Fruit fly (Drosophila melanogaster): Measurements from ENCODE around the gene for.

Gene for

DNA sequence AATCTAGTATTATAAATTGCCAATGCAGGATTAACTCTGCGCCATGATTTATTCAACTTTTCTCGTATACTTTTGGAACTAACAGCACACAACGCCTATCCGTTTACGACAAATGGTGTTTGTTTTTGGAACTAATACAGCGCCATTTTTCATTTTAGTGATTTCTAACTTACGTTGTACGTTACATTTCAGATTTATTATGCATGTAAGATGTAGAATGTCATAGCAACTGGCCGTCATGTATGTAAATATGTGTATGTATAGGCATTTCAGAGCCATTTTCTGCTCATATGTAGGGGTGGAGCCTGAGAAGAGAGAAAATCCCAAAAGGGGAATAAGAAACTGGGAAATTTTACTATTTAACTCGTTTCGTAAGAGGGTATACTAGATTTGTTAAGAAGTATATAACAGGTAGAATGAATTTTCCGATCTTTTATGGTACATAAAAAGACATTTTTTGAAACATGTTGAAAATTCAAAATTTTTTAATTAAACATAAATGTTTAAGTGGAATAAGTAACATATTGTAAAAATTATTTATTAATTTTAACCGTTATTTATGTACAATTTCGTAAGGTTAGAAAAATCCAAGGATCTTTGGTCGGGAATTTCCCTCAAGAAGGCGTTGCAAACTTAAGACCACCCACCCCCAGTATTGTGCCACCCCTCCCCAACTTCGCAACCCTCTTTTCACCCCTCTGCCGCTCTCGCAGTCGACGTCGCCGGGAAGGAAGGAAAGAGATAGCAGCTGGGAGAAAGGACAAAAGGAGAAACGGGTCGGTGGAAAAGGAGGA is 793 bp upstream of the for start (continued):
- TF ChIP-seq wor (GFP tag; IDR thresholded peaks at IDR 0.05) (no peak), run (tag; optimal IDR thresholded peaks at IDR 0.05) (peak; percentile 11), Ada2b (GFP tag; IDR thresholded peaks at IDR 0.05) (no peak), Fer2 (tag; optimal IDR thresholded peaks at IDR 0.05) (no peak), CG34422 (GFP tag; IDR thresholded peaks at IDR 0.05) (peak; percentile 73), CG30403 (GFP tag; optimal IDR thresholded peaks at IDR 0.05) (peak; percentile 49), lov (optimal IDR thresholded peaks at IDR 0.05) (no peak), lov (GFP tag; IDR thresholded peaks at IDR 0.05) (no peak), lab (GFP tag; optimal IDR thresholded peaks at IDR 0.05) (peak; percentile 65), ken (GFP tag; IDR thresholded peaks at IDR 0.05) (peak; percentile 72), CG15073 (GFP tag; optimal IDR thresholded peaks at IDR 0.05) (no peak), dpn (GFP tag; optimal IDR thresholded peaks at IDR 0.05) (peak; percentile 43 to 71), Meics (GFP tag; optimal IDR thresholded peaks at IDR 0.05) (peak; percentile 41), Bgb (GFP tag; IDR thresholded peaks at IDR 0.05; ENCODE audit: partially characterized antibody) (peak; percentile 89), Chrac-16 (GFP tag; optimal IDR thresholded peaks at IDR 0.05) (peak; percentile 20), CG12219 (GFP tag; optimal IDR thresholded peaks at IDR 0.05) (no peak), CG4282 (GFP tag; optimal IDR thresholded peaks at IDR 0.05) (no peak), CG32767 (GFP tag; IDR thresholded peaks at IDR 0.05) (peak; percentile 80), btn (GFP tag; optimal IDR thresholded peaks at IDR 0.05) (no peak), Gsc (GFP tag; IDR thresholded peaks at IDR 0.05) (no peak), Antp (GFP tag; optimal IDR thresholded peaks at IDR 0.05) (peak; percentile 58), Doc2 (GFP tag; IDR thresholded peaks at IDR 0.05) (no peak), CG3281 (GFP tag; optimal IDR thresholded peaks at IDR 0.05) (no peak), Dp (GFP tag; optimal IDR thresholded peaks at IDR 0.05) (peak; percentile 19), CG2875 (GFP tag; optimal IDR thresholded peaks at IDR 0.05) (no peak), repo (GFP tag; optimal IDR thresholded peaks at IDR 0.05) (peak; percentile 15), CG3847 (GFP tag; IDR thresholded peaks at IDR 0.05) (peak; percentile 44; the same call in 1 of the 2 replicates), CG2120 (GFP tag; optimal IDR thresholded peaks at IDR 0.05) (peak; percentile 52), crc (GFP tag; optimal IDR thresholded peaks at IDR 0.05) (no peak), CHES-1-like (GFP tag; optimal IDR thresholded peaks at IDR 0.05) (peak; percentile 6), CG9609 (GFP tag; optimal IDR thresholded peaks at IDR 0.05) (no peak), Hmr (GFP tag; optimal IDR thresholded peaks at IDR 0.05) (peak; percentile 64), Kr (GFP tag; optimal IDR thresholded peaks at IDR 0.05) (no peak), Sin3A (optimal IDR thresholded peaks at IDR 0.05) (no peak), CG2129 (GFP tag; IDR thresholded peaks at IDR 0.05; ENCODE audit: partially characterized antibody) (no peak), gro (GFP tag; optimal IDR thresholded peaks at IDR 0.05) (peak; percentile 14), Sry-β (GFP tag; optimal IDR thresholded peaks at IDR 0.05) (no peak), grn (GFP tag; optimal IDR thresholded peaks at IDR 0.05) (peak; percentile 1), phol (tag; optimal IDR thresholded peaks at IDR 0.05) (peak; percentile 83), CG4424 (GFP tag; optimal IDR thresholded peaks at IDR 0.05) (peak; percentile 66), Mrtf (GFP tag; IDR thresholded peaks at IDR 0.05) (no peak), her (GFP tag; optimal IDR thresholded peaks at IDR 0.05) (peak; percentile 57), prd (optimal IDR thresholded peaks at IDR 0.05) (no peak), prd (GFP tag; IDR thresholded peaks at IDR 0.05) (peak; percentile 72), tup (GFP tag; optimal IDR thresholded peaks at IDR 0.05) (no peak), CG6254 (GFP tag; optimal IDR thresholded peaks at IDR 0.05) (no peak), gem (tag; optimal IDR thresholded peaks at IDR 0.05) (peak; percentile 39), CG17802 (tag; optimal IDR thresholded peaks at IDR 0.05) (no peak), CG4617 (GFP tag; optimal IDR thresholded peaks at IDR 0.05; ENCODE audit: borderline replicate concordance) (peak; percentile 30), Scr (GFP tag; IDR thresholded peaks at IDR 0.05; ENCODE audit: partially characterized antibody) (no peak), mam (GFP tag; optimal IDR thresholded peaks at IDR 0.05) (peak; percentile 30)
